Worm (Caenorhabditis elegans) whole organism, L3 larva: Measurements from ENCODE around the gene C25H3.7.

Source experiments
- R02D3.7 ChIP-seq: fragments of 150-350 bp; optimal IDR thresholded peaks from 2 replicates; lab custom pipeline; 2014; ENCODE audit warnings: missing biosample characterization, missing genetic modification characterization
- ZK546.5 ChIP-seq: sonication (generic microtip); optimal IDR thresholded peaks from 2 replicates; lab custom pipeline; 2017; ENCODE audit warnings: missing biosample characterization, missing genetic modification characterization
- aly-2 ChIP-seq: fragments of 150-350 bp; optimal IDR thresholded peaks from 2 replicates; lab custom pipeline; 2014; ENCODE audit warnings: missing biosample characterization, missing genetic modification characterization
- ama-1 ChIP-seq: fragments of 150-350 bp; optimal IDR thresholded peaks from 2 replicates; lab custom pipeline; 2018
- ceh-82 ChIP-seq: fragments of 150-350 bp; optimal IDR thresholded peaks from 2 replicates; lab custom pipeline; 2014; ENCODE audit warnings: missing biosample characterization, missing genetic modification characterization
- egl-27 ChIP-seq: sonication (generic microtip); optimal IDR thresholded peaks from 4 replicates; lab custom pipeline; 2017; ENCODE audit warnings: missing biosample characterization, missing genetic modification reagents, missing genetic modification characterization
- egl-5 ChIP-seq: fragments of 150-350 bp; optimal IDR thresholded peaks from 2 replicates; lab custom pipeline; 2017; ENCODE audit warnings: missing biosample characterization, missing genetic modification reagents, missing genetic modification characterization, inconsistent platforms
- elt-2 ChIP-seq: sonication (generic microtip); optimal IDR thresholded peaks from 2 replicates; lab custom pipeline; 2016; ENCODE audit warnings: missing genetic modification reagents, mild to moderate bottlenecking, missing genetic modification characterization, missing compliant biosample characterization
- elt-3 ChIP-seq, 3 experiments: fragments of 150-350 bp in 1 of 3; sonication (generic microtip) in 2 of 3; optimal IDR thresholded peaks; 2 replicates in 2 of 3; 4 replicates in 1 of 3; lab custom pipeline; 2014 to 2017; ENCODE audit warnings: missing biosample characterization in 3 of 3, missing genetic modification characterization in 3 of 3
- eor-1 ChIP-seq, 2 experiments: fragments of 150-350 bp; optimal IDR thresholded peaks; 2 replicates each; lab custom pipeline; 2014 to 2018; ENCODE audit warnings: missing biosample characterization in 2 of 2, missing genetic modification characterization in 2 of 2
- fkh-10 ChIP-seq: sonication (generic microtip); optimal IDR thresholded peaks from 2 replicates; lab custom pipeline; 2017; ENCODE audit warnings: missing biosample characterization, missing genetic modification reagents, missing genetic modification characterization
- fkh-2 ChIP-seq: fragments of 150-350 bp; optimal IDR thresholded peaks from 2 replicates; lab custom pipeline; 2014; ENCODE audit warnings: missing biosample characterization, missing genetic modification reagents, missing genetic modification characterization
- fos-1 ChIP-seq: fragments of 150-350 bp; optimal IDR thresholded peaks from 2 replicates; lab custom pipeline; 2014; ENCODE audit warnings: missing biosample characterization, missing genetic modification characterization
- jun-1 ChIP-seq: fragments of 150-350 bp; optimal IDR thresholded peaks from 2 replicates; lab custom pipeline; 2014; ENCODE audit warnings: missing biosample characterization, missing genetic modification reagents, missing genetic modification characterization
- lin-39 ChIP-seq: fragments of 150-350 bp; optimal IDR thresholded peaks from 2 replicates; lab custom pipeline; 2018; ENCODE audit warnings: missing biosample characterization, missing genetic modification reagents, missing genetic modification characterization
- lsy-12 ChIP-seq: sonication (generic microtip); optimal IDR thresholded peaks from 2 replicates; lab custom pipeline; 2016; ENCODE audit warnings: mild to moderate bottlenecking, missing genetic modification characterization, missing compliant biosample characterization
- mdl-1 ChIP-seq: fragments of 150-350 bp; optimal IDR thresholded peaks from 2 replicates; lab custom pipeline; 2014; ENCODE audit warnings: missing biosample characterization, missing genetic modification characterization
- nfya-1 ChIP-seq: sonication (generic microtip); optimal IDR thresholded peaks from 2 replicates; lab custom pipeline; 2017; ENCODE audit warnings: missing genetic modification characterization, mild to moderate bottlenecking, missing compliant biosample characterization, antibody characterized with exemption, moderate library complexity; ENCODE audit not compliant: insufficient read depth
- nhr-11 ChIP-seq: fragments of 150-350 bp; optimal IDR thresholded peaks from 2 replicates; lab custom pipeline; 2014; ENCODE audit warnings: missing biosample characterization, missing genetic modification characterization
- nhr-12 ChIP-seq: fragments of 150-350 bp; optimal IDR thresholded peaks from 2 replicates; lab custom pipeline; 2014; ENCODE audit warnings: missing biosample characterization, missing genetic modification characterization
- nhr-23 ChIP-seq: fragments of 150-350 bp; optimal IDR thresholded peaks from 2 replicates; lab custom pipeline; 2014; ENCODE audit warnings: missing biosample characterization, missing genetic modification reagents, missing genetic modification characterization
- nhr-237 ChIP-seq: fragments of 150-350 bp; optimal IDR thresholded peaks from 2 replicates; lab custom pipeline; 2014; ENCODE audit warnings: missing biosample characterization, missing genetic modification characterization
- nhr-25 ChIP-seq: sonication (generic microtip); optimal IDR thresholded peaks from 2 replicates; lab custom pipeline; 2017; ENCODE audit warnings: missing biosample characterization, missing genetic modification characterization
- nhr-43 ChIP-seq: sonication (generic microtip); optimal IDR thresholded peaks from 2 replicates; lab custom pipeline; 2016; ENCODE audit warnings: mild to moderate bottlenecking, missing genetic modification characterization, missing compliant biosample characterization; ENCODE audit not compliant: poor library complexity, severe bottlenecking
- nhr-67 ChIP-seq: fragments of 150-350 bp; optimal IDR thresholded peaks from 2 replicates; lab custom pipeline; 2014; ENCODE audit warnings: missing biosample characterization, missing genetic modification characterization
- nhr-76 ChIP-seq: fragments of 150-350 bp; sonication (generic microtip); optimal IDR thresholded peaks from 5 replicates; lab custom pipeline; 2014; ENCODE audit warnings: missing biosample characterization, missing genetic modification characterization
- nhr-77 ChIP-seq: fragments of 150-350 bp; optimal IDR thresholded peaks from 2 replicates; lab custom pipeline; 2014; ENCODE audit warnings: missing biosample characterization, missing genetic modification characterization
- pqm-1 ChIP-seq: fragments of 150-350 bp; optimal IDR thresholded peaks from 2 replicates; lab custom pipeline; 2017; ENCODE audit warnings: missing biosample characterization, missing genetic modification characterization, inconsistent platforms
- skn-1 ChIP-seq: fragments of 150-350 bp; optimal IDR thresholded peaks from 2 replicates; lab custom pipeline; 2014; ENCODE audit warnings: missing biosample characterization, missing genetic modification characterization
- unc-39 ChIP-seq: sonication (generic microtip); optimal IDR thresholded peaks from 4 replicates; lab custom pipeline; 2017; ENCODE audit warnings: missing biosample characterization, missing genetic modification characterization
- unc-62 ChIP-seq: fragments of 150-350 bp; sonication (generic microtip); optimal IDR thresholded peaks from 4 replicates; lab custom pipeline; 2014; ENCODE audit warnings: missing biosample characterization, missing genetic modification reagents, missing genetic modification characterization
- zag-1 ChIP-seq: fragments of 150-350 bp; optimal IDR thresholded peaks from 2 replicates; lab custom pipeline; 2014; ENCODE audit warnings: missing biosample characterization, missing genetic modification characterization
- ztf-11 ChIP-seq: fragments of 150-350 bp; optimal IDR thresholded peaks from 2 replicates; lab custom pipeline; 2014; ENCODE audit warnings: missing biosample characterization, missing genetic modification characterization
- ztf-4 ChIP-seq: fragments of 150-350 bp; optimal IDR thresholded peaks from 2 replicates; lab custom pipeline; 2014; ENCODE audit warnings: missing biosample characterization, missing genetic modification characterization

C25H3.7 gene

ce11 chrII:5660155-5660554 lies 8.6 kb downstream of the C25H3.7 start:
- TF ChIP-seq zag-1 (tag; lab: Kevin White, UChicago), result no peak
- TF ChIP-seq ama-1 (lab: Kevin White, UChicago), result no peak
- no peak for TF ChIP-seq egl-27
- no peak for TF ChIP-seq ceh-82 (tag; lab: Kevin White, UChicago)
- TF ChIP-seq nhr-23, result no peak

ce11 chrII:5659675-5660074 lies 9.1 kb downstream of the C25H3.7 start, which contains the start of gene fut-3:
fut-3 (minus strand) TSS chrII:5659775.
- TF ChIP-seq nhr-11 (tag; lab: Kevin White, UChicago) (no peak), aly-2 (tag; lab: Kevin White, UChicago) (no peak), nhr-76 (tag; lab: Kevin White, UChicago) (no peak), nhr-25 (tag; lab: Kevin White, UChicago) (no peak), lin-39 (tag; lab: Kevin White, UChicago) (no peak), nhr-237 (tag; lab: Kevin White, UChicago) (no peak), jun-1 (tag; lab: Kevin White, UChicago) (no peak), nhr-43 (tag; lab: Kevin White, UChicago) (no peak)

- TF ChIP-seq nhr-12 (tag; lab: Kevin White, UChicago) (no peak), unc-39 (no peak), fkh-10 (no peak), nhr-237 (tag; lab: Kevin White, UChicago) (no peak), fos-1 (tag; lab: Kevin White, UChicago) (no peak), ZK546.5 (tag; lab: Kevin White, UChicago) (no peak), nhr-77 (no peak), nhr-11 (tag; lab: Kevin White, UChicago) (no peak), ztf-11 (tag; lab: Kevin White, UChicago) (no peak), elt-2 (tag; lab: Kevin White, UChicago) (no peak), aly-2 (tag; lab: Kevin White, UChicago) (no peak), egl-27 (no peak), nfya-1 (no peak), R02D3.7 (tag; lab: Kevin White, UChicago) (no peak), lin-39 (tag; lab: Kevin White, UChicago) (no peak), unc-62 (GFP tag; lab: Kevin White, UChicago) (no peak), pqm-1 (tag; lab: Kevin White, UChicago) (no peak), nhr-67 (tag; lab: Kevin White, UChicago) (no peak), fkh-2 (tag; lab: Kevin White, UChicago) (no peak)
Measured at ce11 chrII:5654215-5654614, 14.5 kb downstream of the C25H3.7 start, which contains the start of gene F59E12.1. F59E12.1 (plus strand) TSS chrII:5654515.

- no peak for TF ChIP-seq lin-39 (tag; lab: Kevin White, UChicago)
- no peak for TF ChIP-seq nhr-23
- TF ChIP-seq skn-1 (tag; lab: Kevin White, UChicago), result no peak
- TF ChIP-seq aly-2 (tag; lab: Kevin White, UChicago), result no peak
- no peak for TF ChIP-seq nfya-1
- no peak for TF ChIP-seq elt-3 (tag; optimal IDR thresholded peaks at IDR 0.05; lab: Kevin White, UChicago)
- no peak for TF ChIP-seq nhr-76 (tag; lab: Kevin White, UChicago)
Measured at ce11 chrII:5652334-5652733, 16.4 kb downstream of the C25H3.7 start, which contains the start of gene bli-2. bli-2 (minus strand) TSS chrII:5652434.

- TF ChIP-seq ama-1 (lab: Kevin White, UChicago), result no peak
- TF ChIP-seq egl-5 (tag; lab: Kevin White, UChicago), result no peak
- TF ChIP-seq fkh-2 (tag; lab: Kevin White, UChicago), result no peak
- TF ChIP-seq nhr-67 (tag; lab: Kevin White, UChicago), result no peak
- no peak for TF ChIP-seq skn-1 (tag; lab: Kevin White, UChicago)
- TF ChIP-seq eor-1 (tag; optimal IDR thresholded peaks at IDR 0.05; lab: Kevin White, UChicago), result no peak
- no peak for TF ChIP-seq lsy-12 (tag; lab: Kevin White, UChicago)
- no peak for TF ChIP-seq mdl-1 (tag; lab: Kevin White, UChicago)
- TF ChIP-seq unc-62 (GFP tag; lab: Kevin White, UChicago), result no peak
- no peak for TF ChIP-seq zag-1 (tag; lab: Kevin White, UChicago)
- TF ChIP-seq ztf-4, result no peak
- no peak for TF ChIP-seq egl-27
- no peak for TF ChIP-seq unc-39
- TF ChIP-seq ZK546.5 (tag; lab: Kevin White, UChicago), result no peak
Measured at ce11 chrII:5651426-5651825, 17.3 kb downstream of the C25H3.7 start.
